Fruit fly (Drosophila melanogaster) whole organism, adult: ENCODE measurements around the gene Obp73a.

Source experiments
- CG11617 ChIP-seq: fragments of 200-800 bp; sonication (Bioruptor generic); optimal IDR thresholded peaks from 2 replicates; lab custom pipeline; 2017; ENCODE audit warnings: mild to moderate bottlenecking, missing biosample characterization, missing genetic modification reagents, missing genetic modification characterization
- CG12768 ChIP-seq: fragments of 200-800 bp; sonication (Bioruptor generic); optimal IDR thresholded peaks from 2 replicates; lab custom pipeline; 2017; ENCODE audit warnings: missing biosample characterization, missing genetic modification characterization, mild to moderate bottlenecking, moderate library complexity, missing genetic modification reagents
- CG14711 ChIP-seq: fragments of 200-800 bp; sonication (Bioruptor generic); optimal IDR thresholded peaks from 2 replicates; lab custom pipeline; 2018; ENCODE audit warnings: missing biosample characterization, mild to moderate bottlenecking, missing genetic modification characterization, moderate library complexity
- CG1620 ChIP-seq: fragments of 200-800 bp; sonication (Bioruptor generic); optimal IDR thresholded peaks from 2 replicates; lab custom pipeline; 2016; ENCODE audit warnings: missing biosample characterization, missing genetic modification characterization
- CG33017 ChIP-seq: fragments of 200-800 bp; sonication (Bioruptor generic); optimal IDR thresholded peaks from 2 replicates; lab custom pipeline; 2018; ENCODE audit warnings: missing biosample characterization, mild to moderate bottlenecking, missing genetic modification characterization, moderate library complexity
- CG5204 ChIP-seq: fragments of 200-800 bp; sonication (Bioruptor generic); optimal IDR thresholded peaks from 2 replicates; lab custom pipeline; 2016; ENCODE audit warnings: missing biosample characterization, missing genetic modification characterization
- CG7045 ChIP-seq: fragments of 200-800 bp; sonication (Bioruptor generic); optimal IDR thresholded peaks from 2 replicates; lab custom pipeline; 2017; ENCODE audit warnings: missing biosample characterization, mild to moderate bottlenecking, missing genetic modification characterization
- CG7101 ChIP-seq: fragments of 200-800 bp; sonication (Bioruptor generic); optimal IDR thresholded peaks from 2 replicates; lab custom pipeline; 2018; ENCODE audit warnings: missing biosample characterization, mild to moderate bottlenecking, missing genetic modification characterization, moderate library complexity
- Clk ChIP-seq: fragments of 200-800 bp; sonication (Bioruptor generic); optimal IDR thresholded peaks from 2 replicates; lab custom pipeline; 2017; ENCODE audit warnings: missing biosample characterization, missing genetic modification characterization
- Crg-1 ChIP-seq: fragments of 200-800 bp; sonication (Bioruptor generic); optimal IDR thresholded peaks from 2 replicates; lab custom pipeline; 2016; ENCODE audit warnings: missing biosample characterization, missing genetic modification characterization
- Hr96 ChIP-seq: fragments of 200-800 bp; sonication (Bioruptor generic); optimal IDR thresholded peaks from 2 replicates; lab custom pipeline; 2016; ENCODE audit warnings: missing biosample characterization, missing genetic modification characterization
- Mnt ChIP-seq: fragments of 200-800 bp; sonication (Bioruptor generic); optimal IDR thresholded peaks from 2 replicates; lab custom pipeline; 2016; ENCODE audit warnings: missing biosample characterization, mild to moderate bottlenecking, missing genetic modification characterization
- bab1 ChIP-seq: fragments of 200-800 bp; sonication (Bioruptor generic); optimal IDR thresholded peaks from 3 replicates; lab custom pipeline; 2019; ENCODE audit warnings: missing biosample characterization, mild to moderate bottlenecking, missing genetic modification characterization, moderate library complexity
- cic ChIP-seq: fragments of 200-800 bp; sonication (Bioruptor generic); optimal IDR thresholded peaks from 2 replicates; lab custom pipeline; 2017; ENCODE audit warnings: missing biosample characterization, mild to moderate bottlenecking, missing genetic modification characterization, moderate library complexity
- cnc ChIP-seq, 2 experiments: fragments of >200 bp; optimal IDR thresholded peaks; 2 replicates each; lab custom pipeline; 2017
- kay ChIP-seq: fragments of 200-800 bp; sonication (Bioruptor generic); peaks from one replicate; lab custom pipeline; 2016; ENCODE audit warnings: missing biosample characterization, missing genetic modification characterization, borderline replicate concordance
- ovo ChIP-seq: fragments of 200-800 bp; sonication (Bioruptor generic); optimal IDR thresholded peaks from 2 replicates; lab custom pipeline; 2016; ENCODE audit warnings: missing biosample characterization, missing genetic modification characterization
- pad ChIP-seq: fragments of 200-800 bp; sonication (Bioruptor generic); optimal IDR thresholded peaks from 3 replicates; lab custom pipeline; 2017; ENCODE audit warnings: missing biosample characterization, missing genetic modification characterization, mild to moderate bottlenecking, moderate library complexity, missing genetic modification reagents
- tj ChIP-seq: fragments of 200-800 bp; sonication (Bioruptor generic); optimal IDR thresholded peaks from 3 replicates; lab custom pipeline; 2017; ENCODE audit warnings: missing biosample characterization, mild to moderate bottlenecking, missing genetic modification characterization, moderate library complexity
- toe ChIP-seq: fragments of 200-800 bp; sonication (Bioruptor generic); optimal IDR thresholded peaks from 2 replicates; lab custom pipeline; 2016; ENCODE audit warnings: missing biosample characterization, missing genetic modification characterization

Gene Obp73a

DNA sequence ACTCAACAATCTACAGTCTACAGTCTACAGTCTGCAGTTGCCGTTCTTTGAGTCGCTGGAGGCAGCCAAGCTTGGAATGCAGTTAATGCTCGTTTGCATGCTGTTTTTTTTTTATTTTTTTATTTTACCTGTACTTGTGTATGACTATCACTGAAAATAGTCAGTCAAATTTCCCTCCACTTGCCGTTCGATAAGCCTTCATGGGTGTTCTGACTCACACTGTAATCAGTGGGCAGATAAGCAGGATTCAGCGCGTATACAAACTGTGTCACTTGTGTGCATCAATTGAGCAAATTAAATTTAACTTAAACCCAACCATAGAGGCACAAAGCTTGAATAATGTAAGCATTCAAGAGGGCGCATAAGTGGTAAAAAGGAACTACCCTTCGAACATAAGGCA, 33.1 kb downstream of the Obp73a start:
- TF ChIP-seq pad (GFP tag; lab: Kevin White, UChicago): no peak
- TF ChIP-seq kay (GFP tag; lab: Kevin White, UChicago): peak; percentile 96
- no peak for TF ChIP-seq CG1620
- TF ChIP-seq CG5204: no peak

DNA sequence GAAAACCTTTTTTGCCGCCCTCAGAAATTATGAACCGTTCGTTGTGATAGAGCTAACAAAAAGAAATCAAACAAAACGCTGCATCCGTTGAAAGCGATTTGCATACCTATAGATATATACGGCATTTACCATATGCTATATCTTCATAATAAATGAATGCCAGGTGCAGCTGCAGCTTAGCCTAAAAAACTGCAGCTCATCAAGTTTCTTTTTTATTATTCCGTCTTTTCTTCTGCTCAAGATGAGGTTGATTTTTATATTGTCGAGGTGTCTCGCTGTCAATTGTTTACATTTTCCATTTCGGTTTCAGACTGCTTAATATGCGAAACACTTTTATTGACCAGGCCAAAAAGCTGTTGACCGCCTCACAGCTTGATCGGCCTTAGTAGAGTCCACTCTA, 34.2 kb downstream of the Obp73a start:
- no peak for TF ChIP-seq cic (GFP tag; lab: Kevin White, UChicago)
- no peak for TF ChIP-seq CG7101 (tag; lab: Kevin White, UChicago)
- peak; percentile 27 for TF ChIP-seq tj

DNA sequence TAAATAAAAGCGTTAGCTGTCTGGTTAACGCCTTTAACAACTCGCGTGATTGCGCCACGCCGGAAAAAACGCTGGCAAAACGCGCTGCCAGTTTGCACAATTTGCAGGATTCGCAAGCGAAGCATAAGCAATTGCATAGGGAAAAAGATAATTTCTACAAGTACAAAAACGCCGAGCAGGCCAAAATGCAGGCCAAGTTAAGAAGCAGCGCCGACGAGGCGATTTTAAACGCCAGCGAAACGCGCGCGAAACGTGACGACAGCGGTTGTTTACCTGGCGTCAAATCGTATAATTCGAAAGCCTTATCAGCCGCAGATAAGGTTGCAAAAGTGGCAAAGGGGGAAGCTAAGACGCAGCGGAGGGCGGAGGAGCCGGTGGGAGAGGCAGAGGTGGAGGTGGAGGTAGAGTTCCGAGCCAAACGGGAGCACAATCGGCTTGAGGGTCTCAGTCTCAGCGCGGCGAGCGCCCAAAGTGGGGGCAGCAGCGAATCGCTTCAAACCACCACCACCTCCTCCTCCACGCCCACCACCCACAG, 37.0 kb downstream of the Obp73a start:
- no peak for TF ChIP-seq CG14711 (tag; lab: Kevin White, UChicago)
- TF ChIP-seq Crg-1 (GFP tag; lab: Kevin White, UChicago): no peak
- no peak for TF ChIP-seq Hr96 (GFP tag; lab: Kevin White, UChicago)
- peak; percentile 91 for TF ChIP-seq cic (GFP tag; lab: Kevin White, UChicago)
- TF ChIP-seq Clk: peak; percentile 16
- no peak for TF ChIP-seq toe
- TF ChIP-seq CG7101 (tag; lab: Kevin White, UChicago): peak; percentile 27
- peak; percentile 24 for TF ChIP-seq CG11617 (GFP tag; lab: Kevin White, UChicago)
- peak; percentile 76 for TF ChIP-seq CG12768 (GFP tag; lab: Kevin White, UChicago)
- TF ChIP-seq bab1 (GFP tag; lab: Kevin White, UChicago): no peak
- TF ChIP-seq tj: peak; percentile 31
- peak; percentile 46 for TF ChIP-seq CG7045 (GFP tag; lab: Kevin White, UChicago)
- peak; percentile 57 for TF ChIP-seq Mnt (GFP tag; lab: Kevin White, UChicago)
- TF ChIP-seq CG5204: no peak
- no peak for TF ChIP-seq kay (GFP tag; lab: Kevin White, UChicago)
- TF ChIP-seq cnc (optimal IDR thresholded peaks at IDR 0.05; lab: Kevin White, UChicago): no peak
- peak; percentile 51 for TF ChIP-seq CG33017 (tag; lab: Kevin White, UChicago)
- no peak for TF ChIP-seq CG1620
- peak; percentile 22 for TF ChIP-seq pad (GFP tag; lab: Kevin White, UChicago)
- TF ChIP-seq ovo (GFP tag; lab: Kevin White, UChicago): no peak

DNA sequence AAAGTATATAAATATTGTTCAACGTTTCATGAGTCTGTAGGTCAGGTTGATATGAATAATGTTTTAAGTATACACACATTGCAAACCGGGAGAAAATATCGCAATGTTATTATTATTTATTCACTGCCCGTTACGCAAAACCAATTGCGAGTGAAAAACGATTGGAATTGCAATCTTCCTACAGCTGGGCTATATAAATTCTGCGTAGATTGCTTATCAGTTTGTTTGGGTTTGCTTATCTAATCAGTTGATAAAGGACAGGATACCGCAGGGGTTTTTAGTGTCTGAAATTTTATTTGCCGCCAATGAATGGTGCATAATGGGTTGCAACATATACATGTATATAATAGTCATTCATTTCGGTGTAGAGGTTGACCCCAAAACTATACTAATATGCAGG, 39.9 kb downstream of the Obp73a start:
- TF ChIP-seq CG12768 (GFP tag; lab: Kevin White, UChicago): no peak
- TF ChIP-seq kay (GFP tag; lab: Kevin White, UChicago): peak; percentile 78
- TF ChIP-seq cic (GFP tag; lab: Kevin White, UChicago): peak; percentile 31
- TF ChIP-seq CG7101 (tag; lab: Kevin White, UChicago): no peak
- no peak for TF ChIP-seq CG7045 (GFP tag; lab: Kevin White, UChicago)
- no peak for TF ChIP-seq pad (GFP tag; lab: Kevin White, UChicago)

DNA sequence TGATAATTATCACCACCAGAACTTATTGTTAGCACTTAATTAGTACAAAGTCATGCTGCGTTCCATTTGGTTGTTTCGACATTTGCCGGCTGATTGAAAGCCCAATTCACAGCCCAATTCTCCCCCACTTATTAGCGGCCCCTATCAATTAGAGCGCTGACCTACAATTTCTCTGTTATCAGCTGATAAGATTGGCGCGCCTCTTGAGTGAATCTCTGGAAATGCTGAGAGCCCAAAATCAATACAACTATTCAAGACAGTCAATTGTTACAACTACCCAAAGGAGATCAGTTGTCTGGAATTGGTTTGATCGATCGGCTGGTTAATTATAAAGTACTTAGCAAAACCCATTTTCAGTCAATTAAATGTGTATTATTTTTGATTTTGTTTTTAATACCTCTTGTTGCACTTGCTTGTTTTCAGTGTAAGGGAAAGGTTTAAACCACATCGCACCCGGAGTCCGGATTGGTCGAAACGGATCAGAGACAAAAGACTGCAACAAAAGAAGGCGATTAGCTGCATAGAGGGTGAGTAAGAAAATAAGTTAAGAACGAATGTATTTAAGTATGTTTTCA, 40.7 kb downstream of the Obp73a start:
- TF ChIP-seq cic (GFP tag; lab: Kevin White, UChicago): peak; percentile 19
- TF ChIP-seq CG1620: no peak

DNA sequence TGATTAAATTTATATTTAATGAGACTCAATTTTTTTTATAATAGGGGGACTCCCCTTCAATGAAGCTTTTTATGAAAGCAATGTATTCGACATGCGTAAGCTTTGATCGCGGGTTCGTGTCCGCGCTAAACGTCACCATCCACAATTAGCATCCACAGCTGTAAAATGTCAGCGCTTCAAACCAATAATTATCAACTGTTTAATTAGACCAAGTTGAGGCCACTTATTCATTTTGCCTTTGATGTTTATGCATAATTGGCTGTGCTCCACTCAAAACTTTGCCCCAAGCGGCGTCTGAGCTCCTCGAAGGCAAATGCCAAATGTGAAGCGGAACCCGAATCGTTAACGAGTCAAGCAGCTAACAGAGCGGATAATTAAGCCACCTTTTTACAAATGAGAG, 41.4 kb downstream of the Obp73a start:
- TF ChIP-seq kay (GFP tag; lab: Kevin White, UChicago): peak; percentile 39
- TF ChIP-seq Mnt (GFP tag; lab: Kevin White, UChicago): no peak

DNA sequence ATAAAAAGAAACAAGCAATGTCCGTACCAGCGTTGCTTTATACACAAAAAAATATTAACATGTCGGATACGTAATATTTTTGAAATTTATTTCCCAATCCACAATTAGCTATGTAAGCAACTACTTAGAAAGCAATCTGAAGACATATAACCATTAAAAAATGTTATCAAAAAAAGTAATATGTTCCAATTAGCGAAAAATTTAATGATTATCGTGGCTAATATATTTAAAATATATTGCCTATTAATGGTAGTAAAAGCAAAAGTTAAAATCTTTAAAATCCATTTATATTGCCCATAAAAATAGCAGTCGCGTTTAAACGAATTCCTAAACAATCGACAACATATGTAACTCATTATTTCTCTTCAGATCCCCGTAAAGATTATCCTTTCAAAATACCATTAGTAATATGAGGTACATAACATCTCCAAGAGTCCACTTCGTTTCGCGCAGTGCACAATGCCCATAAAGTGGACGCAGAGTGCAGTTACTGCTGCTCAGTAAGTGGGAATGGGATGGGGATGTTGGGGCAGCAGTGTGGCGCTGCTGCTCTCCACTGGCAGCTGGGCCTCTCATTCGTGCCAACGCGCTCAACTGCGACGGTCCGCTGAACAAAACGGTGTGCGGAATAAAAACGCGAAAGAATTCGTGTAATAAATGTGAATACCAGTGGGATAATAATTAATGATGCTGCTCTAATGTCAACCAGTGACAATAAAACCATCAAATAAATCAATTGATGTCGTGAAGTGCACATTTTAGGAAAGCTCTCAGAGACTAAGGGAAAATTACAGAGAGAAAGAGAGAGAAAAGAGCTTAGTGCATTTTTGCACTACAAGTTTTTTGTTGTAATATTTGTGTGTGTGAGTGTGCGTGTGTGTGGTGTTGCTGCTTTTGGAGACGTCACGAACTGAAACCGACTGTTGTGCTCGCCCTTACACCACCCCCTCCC, 42.2 kb downstream of the Obp73a start:
- TF ChIP-seq CG7045 (GFP tag; lab: Kevin White, UChicago): peak; percentile 58
- no peak for TF ChIP-seq ovo (GFP tag; lab: Kevin White, UChicago)
- TF ChIP-seq toe: no peak
- TF ChIP-seq kay (GFP tag; lab: Kevin White, UChicago): peak; percentile 7
- TF ChIP-seq cic (GFP tag; lab: Kevin White, UChicago): peak; percentile 16
- no peak for TF ChIP-seq bab1 (GFP tag; lab: Kevin White, UChicago)
- TF ChIP-seq Clk: no peak
- TF ChIP-seq tj: peak; percentile 9
- no peak for TF ChIP-seq Crg-1 (GFP tag; lab: Kevin White, UChicago)
- TF ChIP-seq pad (GFP tag; lab: Kevin White, UChicago): peak; percentile 54
- peak; percentile 52 for TF ChIP-seq Hr96 (GFP tag; lab: Kevin White, UChicago)
- TF ChIP-seq CG33017 (tag; lab: Kevin White, UChicago): no peak
- TF ChIP-seq CG12768 (GFP tag; lab: Kevin White, UChicago): no peak
- peak; percentile 16 for TF ChIP-seq CG7101 (tag; lab: Kevin White, UChicago)
- peak; percentile 7 for TF ChIP-seq CG1620
- TF ChIP-seq CG5204: no peak
- no peak for TF ChIP-seq cnc (optimal IDR thresholded peaks at IDR 0.05; lab: Kevin White, UChicago)
- TF ChIP-seq CG14711 (tag; lab: Kevin White, UChicago): peak; percentile 1
- TF ChIP-seq Mnt (GFP tag; lab: Kevin White, UChicago): no peak
- peak; percentile 48 for TF ChIP-seq CG11617 (GFP tag; lab: Kevin White, UChicago)
